Fruit fly (Drosophila melanogaster) whole organism, embryonic: ENCODE measurements around the gene CG11593.

Experiments used
- Antp ChIP-seq: fragments of 200-800 bp; sonication (Bioruptor generic); optimal IDR thresholded peaks from 3 replicates; lab custom pipeline; 2016; ENCODE audit warnings: missing biosample characterization, missing genetic modification characterization
- Bdp1 ChIP-seq: fragments of 200-800 bp; sonication (Bioruptor generic); optimal IDR thresholded peaks from 3 replicates; lab custom pipeline; 2016; ENCODE audit warnings: missing biosample characterization, missing genetic modification characterization
- C15 ChIP-seq: fragments of 200-800 bp; sonication (Bioruptor generic); IDR thresholded peaks from 3 replicates; pipeline ENCODE4 v1.3.6; 2022; ENCODE audit warnings: missing biosample characterization, missing genetic modification characterization
- CG10366 ChIP-seq: fragments of 200-800 bp; sonication (Bioruptor generic); IDR thresholded peaks from 2 replicates; pipeline ENCODE4 v1.3.6; 2022; ENCODE audit warnings: missing biosample characterization, missing genetic modification characterization
- CG10979 ChIP-seq: fragments of 200-800 bp; sonication (Bioruptor generic); optimal IDR thresholded peaks from 2 replicates; lab custom pipeline; 2018; ENCODE audit warnings: missing biosample characterization, mild to moderate bottlenecking, missing genetic modification characterization, moderate library complexity
- CG12104 ChIP-seq: fragments of 200-800 bp; sonication (Bioruptor generic); optimal IDR thresholded peaks from 3 replicates; lab custom pipeline; 2016; ENCODE audit warnings: missing biosample characterization, missing genetic modification characterization
- CG1233 ChIP-seq: fragments of 200-800 bp; sonication (Bioruptor generic); optimal IDR thresholded peaks from 4 replicates; lab custom pipeline; 2018; ENCODE audit warnings: missing biosample characterization, mild to moderate bottlenecking, missing genetic modification characterization
- CG13287 ChIP-seq: fragments of 200-800 bp; sonication (Bioruptor generic); IDR thresholded peaks from 2 replicates; pipeline ENCODE4 v1.3.6; 2022; ENCODE audit warnings: missing biosample characterization, missing genetic modification characterization; ENCODE audit not compliant: partially characterized antibody
- CG13424 ChIP-seq: fragments of 200-800 bp; sonication (Bioruptor generic); optimal IDR thresholded peaks from 2 replicates; lab custom pipeline; 2019; ENCODE audit warnings: missing biosample characterization, mild to moderate bottlenecking, missing genetic modification characterization, moderate library complexity
- CG13894 ChIP-seq: fragments of 200-800 bp; sonication (Bioruptor generic); optimal IDR thresholded peaks from 3 replicates; lab custom pipeline; 2018; ENCODE audit warnings: missing biosample characterization, mild to moderate bottlenecking, missing genetic modification characterization, moderate library complexity
- CG15479 ChIP-seq: fragments of 200-800 bp; sonication (Bioruptor generic); optimal IDR thresholded peaks from 3 replicates; lab custom pipeline; 2019; ENCODE audit warnings: missing biosample characterization, mild to moderate bottlenecking, missing genetic modification characterization, moderate library complexity
- CG15514 ChIP-seq: fragments of 200-800 bp; sonication (Bioruptor generic); optimal IDR thresholded peaks from 3 replicates; lab custom pipeline; 2017; ENCODE audit warnings: missing biosample characterization, missing genetic modification characterization, mild to moderate bottlenecking, moderate library complexity, missing genetic modification reagents
- CG16813 ChIP-seq: fragments of 200-800 bp; sonication (Bioruptor generic); IDR thresholded peaks from 3 replicates; pipeline ENCODE4 v1.3.6; 2022; ENCODE audit warnings: missing biosample characterization, missing genetic modification characterization; ENCODE audit not compliant: partially characterized antibody
- CG18262 ChIP-seq: fragments of 200-800 bp; optimal IDR thresholded peaks from 3 replicates; lab custom pipeline; 2019; ENCODE audit warnings: missing biosample characterization, mild to moderate bottlenecking, missing genetic modification characterization, moderate library complexity
- CG2678 ChIP-seq: fragments of 200-800 bp; sonication (Bioruptor generic); optimal IDR thresholded peaks from 3 replicates; lab custom pipeline; 2019; ENCODE audit warnings: missing biosample characterization, mild to moderate bottlenecking, missing genetic modification characterization, moderate library complexity
- CG3407 ChIP-seq: fragments of 200-800 bp; sonication (Bioruptor generic); optimal IDR thresholded peaks from 2 replicates; lab custom pipeline; 2018; ENCODE audit warnings: missing biosample characterization, mild to moderate bottlenecking, missing genetic modification characterization
- CG42726 ChIP-seq: fragments of 200-800 bp; sonication (Bioruptor generic); IDR thresholded peaks from 2 replicates; pipeline ENCODE4 v1.3.6; 2022; ENCODE audit warnings: missing biosample characterization, missing genetic modification characterization; ENCODE audit not compliant: partially characterized antibody
- CG4820 ChIP-seq: fragments of 200-800 bp; sonication (Bioruptor generic); optimal IDR thresholded peaks from 3 replicates; lab custom pipeline; 2016; ENCODE audit warnings: missing biosample characterization, missing genetic modification characterization
- CG5245 ChIP-seq: fragments of 200-800 bp; sonication (Bioruptor generic); optimal IDR thresholded peaks from 3 replicates; lab custom pipeline; 2016; ENCODE audit warnings: missing biosample characterization, missing genetic modification characterization
- CG6689 ChIP-seq: fragments of 200-800 bp; sonication (Bioruptor generic); IDR thresholded peaks from 2 replicates; pipeline ENCODE4 v1.3.6; 2022; ENCODE audit warnings: missing biosample characterization, missing genetic modification characterization
- CG8478 ChIP-seq: fragments of >200 bp; optimal IDR thresholded peaks from 2 replicates; lab custom pipeline; 2018
- CG9437 ChIP-seq: fragments of 200-800 bp; sonication (Bioruptor generic); optimal IDR thresholded peaks from 2 replicates; lab custom pipeline; 2018; ENCODE audit warnings: missing biosample characterization, mild to moderate bottlenecking, missing genetic modification characterization
- CoRest ChIP-seq: fragments of 200-800 bp; sonication (Bioruptor generic); optimal IDR thresholded peaks from 3 replicates; lab custom pipeline; 2018; ENCODE audit warnings: missing biosample characterization, mild to moderate bottlenecking, missing genetic modification characterization, moderate library complexity
- D19A ChIP-seq: fragments of 200-800 bp; optimal IDR thresholded peaks from 3 replicates; lab custom pipeline; 2019; ENCODE audit warnings: missing biosample characterization, mild to moderate bottlenecking, missing genetic modification characterization, moderate library complexity
- Hr39 ChIP-seq: fragments of >200 bp; optimal IDR thresholded peaks from 2 replicates; lab custom pipeline; 2017
- NK7.1 ChIP-seq: fragments of 200-800 bp; sonication (Bioruptor generic); optimal IDR thresholded peaks from 3 replicates; lab custom pipeline; 2016; ENCODE audit warnings: missing biosample characterization, missing genetic modification characterization
- Scr ChIP-seq: fragments of 200-800 bp; sonication (Bioruptor generic); IDR thresholded peaks from 2 replicates; pipeline ENCODE4 v1.3.6; 2022; ENCODE audit warnings: missing biosample characterization, missing genetic modification characterization; ENCODE audit not compliant: partially characterized antibody
- Sox102F ChIP-seq: fragments of 200-800 bp; sonication (Bioruptor generic); optimal IDR thresholded peaks from 2 replicates; lab custom pipeline; 2018; ENCODE audit warnings: missing biosample characterization, mild to moderate bottlenecking, missing genetic modification characterization, moderate library complexity
- Spps ChIP-seq: fragments of 200-800 bp; sonication (Bioruptor generic); optimal IDR thresholded peaks from 2 replicates; lab custom pipeline; 2018; ENCODE audit warnings: missing biosample characterization, mild to moderate bottlenecking, missing genetic modification characterization
- TFAM ChIP-seq: fragments of 200-800 bp; sonication (Bioruptor generic); optimal IDR thresholded peaks from 2 replicates; lab custom pipeline; 2017; ENCODE audit warnings: missing biosample characterization, missing genetic modification characterization, inconsistent platforms
- YL-1 ChIP-seq: fragments of 200-800 bp; sonication (Bioruptor generic); optimal IDR thresholded peaks from 3 replicates; lab custom pipeline; 2017; ENCODE audit warnings: missing biosample characterization, mild to moderate bottlenecking, missing genetic modification characterization
- ac ChIP-seq: fragments of 200-800 bp; sonication (Bioruptor generic); optimal IDR thresholded peaks from 3 replicates; lab custom pipeline; 2017; ENCODE audit warnings: missing biosample characterization, mild to moderate bottlenecking, missing genetic modification characterization
- amos ChIP-seq: fragments of 200-800 bp; sonication (Bioruptor generic); IDR thresholded peaks from 2 replicates; pipeline ENCODE4 v1.3.6; 2022; ENCODE audit warnings: missing biosample characterization, missing genetic modification characterization; ENCODE audit not compliant: partially characterized antibody
- bab2 ChIP-seq: fragments of 200-800 bp; sonication (Bioruptor generic); optimal IDR thresholded peaks from 2 replicates; lab custom pipeline; 2016; ENCODE audit warnings: missing biosample characterization, missing genetic modification characterization
- bbx ChIP-seq: fragments of 200-800 bp; sonication (Bioruptor generic); IDR thresholded peaks from 2 replicates; pipeline ENCODE4 v1.3.6; 2022; ENCODE audit warnings: missing biosample characterization, missing genetic modification characterization; ENCODE audit not compliant: partially characterized antibody
- cg ChIP-seq: fragments of 200-800 bp; sonication (Bioruptor generic); optimal IDR thresholded peaks from 3 replicates; lab custom pipeline; 2019; ENCODE audit warnings: missing biosample characterization, mild to moderate bottlenecking, missing genetic modification characterization, moderate library complexity
- dm ChIP-seq: fragments of 200-800 bp; sonication (Bioruptor generic); optimal IDR thresholded peaks from 3 replicates; lab custom pipeline; 2016; ENCODE audit warnings: missing biosample characterization, missing genetic modification characterization
- exex ChIP-seq: fragments of 200-800 bp; sonication (Bioruptor generic); optimal IDR thresholded peaks from 4 replicates; lab custom pipeline; 2018; ENCODE audit warnings: missing biosample characterization, mild to moderate bottlenecking, missing genetic modification characterization, moderate library complexity
- gem ChIP-seq: fragments of 200-800 bp; sonication (Bioruptor generic); optimal IDR thresholded peaks from 2 replicates; lab custom pipeline; 2019; ENCODE audit warnings: missing biosample characterization, mild to moderate bottlenecking, missing genetic modification characterization, moderate library complexity
- gsb ChIP-seq: fragments of 200-800 bp; sonication (Bioruptor generic); IDR thresholded peaks from 2 replicates; pipeline ENCODE4 v1.3.6; 2022; ENCODE audit warnings: missing biosample characterization, missing genetic modification characterization
- kni ChIP-seq: fragments of 200-800 bp; sonication (Bioruptor generic); optimal IDR thresholded peaks from 3 replicates; lab custom pipeline; 2017; ENCODE audit warnings: mild to moderate bottlenecking, missing biosample characterization, missing genetic modification reagents, missing genetic modification characterization
- mirr ChIP-seq: fragments of 200-800 bp; sonication (Bioruptor generic); optimal IDR thresholded peaks from 3 replicates; lab custom pipeline; 2018; ENCODE audit warnings: missing biosample characterization, mild to moderate bottlenecking, missing genetic modification characterization
- nerfin-1 ChIP-seq: fragments of 200-800 bp; sonication (Bioruptor generic); optimal IDR thresholded peaks from 3 replicates; lab custom pipeline; 2019; ENCODE audit warnings: missing biosample characterization, mild to moderate bottlenecking, missing genetic modification characterization, moderate library complexity
- nmo ChIP-seq: fragments of 200-800 bp; sonication (Bioruptor generic); optimal IDR thresholded peaks from 2 replicates; lab custom pipeline; 2018; ENCODE audit warnings: missing biosample characterization, mild to moderate bottlenecking, missing genetic modification characterization, moderate library complexity
- pb ChIP-seq: fragments of 200-800 bp; sonication (Bioruptor generic); optimal IDR thresholded peaks from 3 replicates; lab custom pipeline; 2016; ENCODE audit warnings: missing biosample characterization, missing genetic modification characterization
- pnt ChIP-seq: fragments of 200-800 bp; sonication (Bioruptor generic); optimal IDR thresholded peaks from 3 replicates; lab custom pipeline; 2016; ENCODE audit warnings: missing biosample characterization, missing genetic modification characterization
- rib ChIP-seq: fragments of 200-800 bp; sonication (Bioruptor generic); IDR thresholded peaks from 2 replicates; pipeline ENCODE4 v1.3.6; 2022; ENCODE audit warnings: missing biosample characterization, missing genetic modification characterization
- schlank ChIP-seq: fragments of 200-800 bp; sonication (Bioruptor generic); optimal IDR thresholded peaks from 2 replicates; lab custom pipeline; 2018; ENCODE audit warnings: missing biosample characterization, mild to moderate bottlenecking, missing genetic modification characterization
- sd ChIP-seq: fragments of 200-800 bp; sonication (Bioruptor generic); optimal IDR thresholded peaks from 3 replicates; lab custom pipeline; 2018; ENCODE audit warnings: missing biosample characterization, mild to moderate bottlenecking, missing genetic modification characterization, moderate library complexity
- tna ChIP-seq: fragments of 200-800 bp; sonication (Bioruptor generic); IDR thresholded peaks from 2 replicates; pipeline ENCODE4 v1.3.6; 2022; ENCODE audit warnings: missing biosample characterization, missing genetic modification characterization; ENCODE audit not compliant: partially characterized antibody
- vfl ChIP-seq: fragments of 200-800 bp; sonication (Bioruptor generic); optimal IDR thresholded peaks from 2 replicates; lab custom pipeline; 2016; ENCODE audit warnings: missing biosample characterization, missing genetic modification characterization

CG11593 gene

dm6 chr3L:4021260-4021831 is 18.9 kb downstream of the CG11593 start, which contains the start of gene Mul1 (continued):
- TF ChIP-seq sd (tag; lab: Kevin White, UChicago) (peak; percentile 10), Spps (no peak), CG9437 (peak; percentile 88), CG5245 (GFP tag; lab: Kevin White, UChicago) (no peak), CG4820 (no peak), CG13894 (tag; lab: Kevin White, UChicago) (no peak), CG13287 (GFP tag; lab: Robert Waterston, UW) (peak; percentile 54; the same call in 1 of the 2 replicates), Antp (no peak), Scr (no peak), amos (GFP tag; lab: Robert Waterston, UW) (peak; percentile 38; the same call in 1 of the 2 replicates), CG12104 (GFP tag; lab: Kevin White, UChicago) (no peak), CG42726 (GFP tag; lab: Robert Waterston, UW) (no peak), TFAM (GFP tag; lab: Kevin White, UChicago) (no peak), mirr (GFP tag; lab: Kevin White, UChicago) (no peak), CG15514 (GFP tag; lab: Kevin White, UChicago) (peak; percentile 99), nerfin-1 (peak; percentile 51), CG10366 (GFP tag; lab: Robert Waterston, UW) (peak; percentile 22; the same call in 1 of the 2 replicates), kni (no peak), ac (GFP tag; lab: Kevin White, UChicago) (no peak), tna (GFP tag; lab: Robert Waterston, UW) (no peak), cg (GFP tag; lab: Kevin White, UChicago) (no peak), vfl (GFP tag; lab: Kevin White, UChicago) (no peak), NK7.1 (no peak), CG6689 (no peak), CG1233 (GFP tag; lab: Kevin White, UChicago) (no peak), bbx (GFP tag; lab: Robert Waterston, UW) (no peak), CG15479 (no peak), Hr39 (lab: Kevin White, UChicago) (no peak), YL-1 (peak; percentile 42), C15 (GFP tag; lab: Robert Waterston, UW) (no peak), rib (GFP tag; lab: Robert Waterston, UW) (no peak), dm (GFP tag; lab: Kevin White, UChicago) (no peak), Bdp1 (GFP tag; lab: Kevin White, UChicago) (no peak), pb (no peak), gsb (GFP tag; lab: Robert Waterston, UW) (no peak), schlank (no peak), CG3407 (GFP tag; lab: Kevin White, UChicago) (no peak), bab2 (GFP tag; lab: Kevin White, UChicago) (no peak)

- no peak for TF ChIP-seq pnt (GFP tag; lab: Kevin White, UChicago)
- TF ChIP-seq CG13424 (tag; lab: Kevin White, UChicago): peak; percentile 23
- TF ChIP-seq CG18262 (tag; lab: Kevin White, UChicago): peak; percentile 56
- peak; percentile 30 for TF ChIP-seq CG2678 (tag; lab: Kevin White, UChicago)
- TF ChIP-seq CG8478 (lab: Kevin White, UChicago): no peak
- TF ChIP-seq YL-1: no peak
- TF ChIP-seq CG16813: no peak
- no peak for TF ChIP-seq exex
- peak; percentile 91 for TF ChIP-seq D19A (tag; lab: Kevin White, UChicago)
- TF ChIP-seq nmo (GFP tag; lab: Kevin White, UChicago): peak; percentile 32
- peak; percentile 21 for TF ChIP-seq Sox102F (GFP tag; lab: Kevin White, UChicago)
- TF ChIP-seq CG10979 (tag; lab: Kevin White, UChicago): no peak
- peak; percentile 33 for TF ChIP-seq gem (tag; lab: Kevin White, UChicago)
- TF ChIP-seq CoRest: peak; percentile 22
Observed at dm6 chr3L:4018228-4018928, 21.9 kb downstream of the CG11593 start, which contains the start of gene FoxL1. Gene FoxL1, plus strand, starts transcription at chr3L:4018878.
